Fruit fly (Drosophila melanogaster): ENCODE results near the gene Gr93d.
A peak's percentile ranks its signal among the peaks of the same experiment; 100 is the strongest.

The Gr93d gene

DNA sequence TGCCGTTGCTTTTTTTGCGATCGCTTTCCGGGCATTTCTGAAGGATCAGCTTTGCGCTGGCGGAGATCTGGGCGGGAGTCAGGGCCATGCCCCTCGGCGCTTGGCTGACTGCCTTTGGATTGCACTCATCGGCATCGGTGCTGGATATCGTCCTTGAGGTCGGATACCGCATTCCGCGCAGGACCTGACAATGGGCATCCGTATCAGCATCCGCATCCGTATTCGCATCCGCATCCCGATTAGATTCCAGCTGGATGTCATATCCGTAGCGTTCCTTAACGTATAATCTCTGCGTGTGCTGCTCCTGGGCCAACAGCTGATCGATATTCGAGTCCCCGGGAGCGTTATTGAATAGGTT, 9.0 kb upstream of the Gr93d start:
- TF ChIP-seq CG17801 (GFP tag; optimal IDR thresholded peaks at IDR 0.05; ENCODE audit: partially characterized antibody): no peak

DNA sequence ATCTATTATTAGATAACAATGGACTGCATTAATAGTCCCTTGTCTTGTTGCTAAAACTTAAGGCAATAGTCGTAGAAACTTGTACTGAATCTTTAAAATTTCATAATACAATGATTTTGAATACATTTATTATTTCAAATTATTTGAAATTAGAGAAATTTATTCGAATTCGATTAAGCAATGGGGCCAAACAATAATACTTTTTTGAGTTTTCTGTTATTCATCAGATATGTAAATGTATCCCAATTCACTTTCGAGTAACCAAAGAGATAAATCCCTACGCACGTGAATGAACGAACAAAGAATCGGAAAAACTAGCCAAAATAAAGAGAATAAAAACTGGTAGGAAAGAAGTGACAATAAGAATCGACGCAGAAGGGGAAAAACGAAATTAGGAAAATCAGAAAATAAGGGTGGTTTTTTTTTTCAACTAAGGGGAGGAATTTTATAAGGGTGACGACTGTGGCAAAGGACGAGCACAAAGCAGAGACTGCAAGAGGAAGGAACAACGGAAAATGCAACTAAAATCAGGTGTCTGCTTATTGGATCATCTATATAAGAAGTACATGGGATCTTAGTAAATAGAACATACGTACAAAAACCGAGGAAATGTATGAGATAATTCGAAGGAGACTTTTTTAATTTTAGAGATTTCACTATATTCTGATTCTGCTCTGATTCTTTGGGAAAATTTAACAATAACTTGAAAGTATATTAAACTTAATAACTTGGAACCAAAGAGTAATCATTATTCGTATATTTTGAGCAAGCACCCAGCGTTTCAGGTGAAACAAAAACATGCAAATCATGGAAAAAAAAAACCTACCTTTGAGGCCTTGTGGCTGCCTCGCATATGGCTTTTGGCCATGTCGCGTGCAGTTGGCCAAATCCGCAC, 8.4 kb upstream of the Gr93d start:
- TF ChIP-seq CG17801 (GFP tag; optimal IDR thresholded peaks at IDR 0.05; ENCODE audit: partially characterized antibody): no peak

DNA sequence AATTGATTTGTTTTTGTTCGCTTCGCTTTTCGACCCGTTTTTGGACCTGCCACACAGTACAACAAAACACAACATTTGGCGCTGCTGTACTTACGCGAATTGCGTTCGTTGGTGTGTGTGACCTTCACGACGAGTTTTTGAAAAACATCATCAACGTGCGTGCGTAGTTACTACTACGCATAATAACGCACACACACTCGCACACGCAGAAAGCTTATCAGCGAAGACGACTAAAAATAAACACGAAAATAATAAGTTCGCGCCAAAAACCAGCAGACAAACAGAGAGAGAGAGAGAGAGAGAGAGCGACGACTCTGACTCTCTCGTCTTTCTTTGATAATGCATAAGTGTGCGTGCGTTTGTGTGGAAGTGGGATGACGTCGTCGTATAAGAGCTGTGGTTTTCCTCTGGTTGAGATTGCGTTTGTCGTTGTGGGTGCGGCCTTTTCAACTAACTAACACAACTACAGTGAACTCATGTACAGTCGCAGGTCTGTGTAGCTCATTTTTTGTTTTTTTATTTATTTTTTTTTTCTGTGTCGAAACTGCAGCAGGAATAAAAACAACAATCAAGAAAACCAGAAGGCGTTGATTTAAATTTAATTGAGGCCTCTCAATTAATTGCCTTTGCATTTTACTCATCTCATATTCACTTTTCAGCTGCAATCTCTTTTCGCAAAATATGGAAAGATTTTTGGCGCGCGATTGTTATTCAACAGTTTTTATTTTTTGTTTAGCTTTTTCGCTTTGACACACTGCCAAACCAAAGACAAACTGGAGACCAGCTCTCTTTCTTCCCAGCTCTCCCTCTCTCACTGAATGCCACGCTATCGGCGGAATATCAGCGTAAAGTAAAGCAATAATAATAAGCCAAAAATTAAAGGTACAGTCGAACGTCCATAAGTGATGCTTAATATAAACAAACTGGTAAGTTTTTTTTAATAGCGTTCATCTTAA, 7.4 kb upstream of the Gr93d start:
- peak; percentile 19 for TF ChIP-seq CG17801 (GFP tag; optimal IDR thresholded peaks at IDR 0.05; ENCODE audit: partially characterized antibody)

DNA sequence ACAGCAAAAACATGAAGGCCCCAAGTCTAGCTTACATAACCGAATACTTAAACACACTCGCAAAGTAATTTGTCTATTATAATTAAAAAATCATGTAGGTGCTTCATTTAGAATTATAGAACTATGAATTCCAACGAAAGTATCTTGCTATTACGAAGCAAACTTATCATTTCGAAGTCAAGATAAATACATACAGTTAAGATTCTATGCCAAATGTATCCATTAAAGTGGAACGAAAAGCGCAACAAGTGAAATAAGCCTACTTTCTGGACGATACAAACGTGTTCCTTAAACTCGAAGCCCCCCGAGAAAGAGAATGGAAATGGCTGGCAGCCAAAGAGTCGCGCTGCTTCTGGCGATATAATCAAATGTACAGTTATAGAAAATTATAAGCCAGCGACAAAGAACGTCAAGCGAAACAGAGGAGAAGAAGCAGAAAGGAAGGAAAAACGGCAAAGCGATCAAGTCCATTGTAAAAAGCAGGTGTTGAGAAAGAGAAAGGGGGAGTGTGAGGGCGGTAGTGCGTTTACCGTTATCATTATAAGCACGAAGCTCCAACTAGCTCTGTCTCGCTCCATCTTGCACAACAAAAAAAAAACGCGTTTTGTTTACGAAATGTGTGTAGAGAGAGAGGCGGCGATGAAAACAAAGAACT, 6.2 kb upstream of the Gr93d start:
- TF ChIP-seq CG17801 (GFP tag; optimal IDR thresholded peaks at IDR 0.05; ENCODE audit: partially characterized antibody): peak; percentile 68

dm6 chr3R:21851592-21852578, 5.4 kb upstream of the Gr93d start:
- TF ChIP-seq CG17801 (GFP tag; optimal IDR thresholded peaks at IDR 0.05; ENCODE audit: partially characterized antibody): no peak

DNA sequence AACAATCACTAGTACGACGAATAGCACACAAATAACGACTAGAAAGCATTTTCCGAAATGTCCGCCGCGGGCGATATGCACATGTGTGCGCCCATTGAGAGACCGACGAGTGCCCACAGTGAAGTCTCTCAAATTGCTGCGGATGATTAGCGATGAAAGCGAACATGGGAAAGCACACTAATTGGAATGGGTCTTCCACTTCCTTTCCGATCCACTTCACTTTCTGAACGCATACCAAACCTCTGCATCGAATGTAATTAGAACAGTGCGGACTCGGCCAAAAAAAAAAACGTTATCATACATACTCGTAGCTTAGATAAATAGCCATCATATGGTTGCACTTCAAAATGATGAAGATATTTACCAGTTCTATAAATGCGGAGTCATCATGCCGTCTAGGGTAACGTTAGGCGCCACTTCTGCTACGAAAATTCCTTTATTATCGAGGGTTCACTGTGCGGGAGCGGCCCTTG, 3.6 kb upstream of the Gr93d start:
- TF ChIP-seq CG17801 (GFP tag; optimal IDR thresholded peaks at IDR 0.05; ENCODE audit: partially characterized antibody): no peak

- TF ChIP-seq CG17801 (GFP tag; optimal IDR thresholded peaks at IDR 0.05; ENCODE audit: partially characterized antibody): peak; percentile 94
Measured at dm6 chr3R:21848987-21849442, 2.6 kb upstream of the Gr93d start.

DNA sequence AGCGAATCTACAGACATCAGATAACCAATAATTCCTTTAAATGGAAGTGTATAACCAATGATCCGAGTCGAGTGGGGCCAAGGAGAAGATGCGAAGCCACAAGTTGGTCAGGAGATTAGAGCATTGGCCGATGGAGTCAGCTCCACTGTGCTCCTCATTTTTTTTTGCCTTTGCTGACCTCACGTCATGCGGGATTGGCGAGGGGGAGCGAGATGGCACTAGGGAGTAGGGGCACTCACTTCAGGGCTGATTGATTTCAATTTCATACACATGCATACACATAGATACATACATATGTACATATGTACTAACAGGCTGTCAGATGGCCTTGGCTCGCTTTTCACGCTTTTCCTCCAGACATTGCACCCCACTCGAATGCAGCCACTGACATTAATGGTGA, 1.8 kb upstream of the Gr93d start:
- no peak for TF ChIP-seq CG17801 (GFP tag; optimal IDR thresholded peaks at IDR 0.05; ENCODE audit: partially characterized antibody)

DNA sequence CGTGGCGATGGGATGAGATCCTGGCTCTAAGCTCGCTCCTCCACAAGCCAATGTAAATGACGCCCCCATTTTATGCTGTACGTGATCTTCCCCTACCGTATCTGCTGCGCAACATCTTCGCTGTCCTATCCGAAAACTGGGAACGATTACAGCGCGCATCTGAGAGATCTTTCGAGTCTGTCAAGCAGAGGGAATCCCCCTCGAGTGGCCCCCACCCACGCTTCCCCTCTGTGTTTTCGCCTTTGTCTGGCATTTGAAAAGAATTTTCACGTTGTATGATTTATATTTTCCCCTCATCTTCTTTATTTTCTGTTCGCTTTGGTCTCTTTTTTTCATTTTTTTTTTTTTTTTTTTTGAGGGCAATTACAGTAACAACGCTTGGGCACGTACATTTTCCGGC, 979 bp upstream of the Gr93d start:
- TF ChIP-seq CG17801 (GFP tag; optimal IDR thresholded peaks at IDR 0.05; ENCODE audit: partially characterized antibody): no peak

DNA sequence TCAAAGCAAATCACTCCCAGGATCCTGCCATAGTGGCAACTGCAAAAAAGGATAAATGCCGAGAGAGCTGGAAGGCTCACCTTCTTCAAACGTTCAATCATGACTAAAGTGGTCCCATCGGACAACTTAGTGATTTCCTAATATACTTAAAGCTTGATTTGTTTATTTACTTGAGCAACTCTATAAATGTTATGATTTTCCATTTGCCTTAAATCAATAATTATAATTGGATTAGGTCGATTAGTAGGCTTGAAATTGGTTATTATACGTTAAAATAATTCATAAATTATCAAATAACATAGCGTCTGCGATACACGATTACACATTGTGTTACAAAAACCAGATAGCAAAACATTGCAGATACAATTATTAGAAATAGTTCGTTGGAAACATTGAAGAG, 1.3 kb downstream of the Gr93d start, which contains the start of gene Gr93c:
Gene Gr93c, minus strand, starts transcription at position 101 of the 400 bp plus-strand sequence.
- TF ChIP-seq CG17801 (GFP tag; optimal IDR thresholded peaks at IDR 0.05; ENCODE audit: partially characterized antibody): no peak

DNA sequence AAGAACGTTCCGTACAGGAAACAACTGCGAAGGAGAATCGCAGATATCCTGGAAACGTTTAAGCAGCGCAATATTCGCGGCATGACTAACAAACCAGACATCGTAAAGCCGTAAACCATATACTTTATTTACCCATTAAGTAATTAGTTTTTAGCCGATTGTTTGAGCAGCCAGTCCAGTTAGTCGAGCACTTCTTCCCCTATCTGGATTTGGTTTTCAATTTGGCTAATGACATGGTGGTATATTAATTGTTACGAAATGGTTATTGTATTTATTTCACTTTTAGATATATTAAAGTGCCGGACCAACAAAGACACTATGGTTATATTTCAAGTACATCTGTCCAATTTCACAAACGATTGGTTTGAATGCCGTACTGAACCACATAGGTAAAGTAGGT, 2.8 kb downstream of the Gr93d start, which contains the start of gene Gr93b:
Gene Gr93b, minus strand, starts transcription at position 101 of the 400 bp plus-strand sequence.
- TF ChIP-seq CG17801 (GFP tag; optimal IDR thresholded peaks at IDR 0.05; ENCODE audit: partially characterized antibody): no peak

dm6 chr3R:21841474-21842376, 4.7 kb downstream of the Gr93d start:
- no peak for TF ChIP-seq CG17801 (GFP tag; optimal IDR thresholded peaks at IDR 0.05; ENCODE audit: partially characterized antibody)

dm6 chr3R:21840432-21840831, 6.0 kb downstream of the Gr93d start:
- no peak for TF ChIP-seq CG17801 (GFP tag; optimal IDR thresholded peaks at IDR 0.05; ENCODE audit: partially characterized antibody)

Data from ovary, adult (tissue).